Worm (Caenorhabditis elegans): ENCODE results near the gene B0310.2.

- TF ChIP-seq him-1 (tag; optimal IDR thresholded peaks at IDR 0.05) (no peak), W03F9.2 (tag; optimal IDR thresholded peaks at IDR 0.05) (no peak), dao-5 (tag; optimal IDR thresholded peaks at IDR 0.05) (no peak)
These were observed 48.5 kb upstream of the B0310.2 start for ce11 chrX:555043-555791.

All from whole organism, L4/young adult.